Fruit fly (Drosophila melanogaster) whole organism, embryonic: ENCODE data around the gene E2f1.

ENCODE experiments used
- Bdp1 ChIP-seq: fragments of 200-800 bp; sonication (Bioruptor generic); optimal IDR thresholded peaks from 3 replicates; lab custom pipeline; 2016; ENCODE audit warnings: missing biosample characterization, missing genetic modification characterization
- CG10267 ChIP-seq: fragments of 200-800 bp; sonication (Bioruptor generic); optimal IDR thresholded peaks from 2 replicates; lab custom pipeline; 2018; ENCODE audit warnings: missing biosample characterization, mild to moderate bottlenecking, missing genetic modification characterization, moderate library complexity
- CG10366 ChIP-seq: fragments of 200-800 bp; sonication (Bioruptor generic); IDR thresholded peaks from 2 replicates; pipeline ENCODE4 v1.3.6; 2022; ENCODE audit warnings: missing biosample characterization, missing genetic modification characterization
- CG11398 ChIP-seq: fragments of 200-800 bp; sonication (Bioruptor generic); optimal IDR thresholded peaks from 2 replicates; lab custom pipeline; 2016; ENCODE audit warnings: missing biosample characterization, missing genetic modification characterization
- CG12071 ChIP-seq: fragments of 200-800 bp; sonication (Bioruptor generic); optimal IDR thresholded peaks from 3 replicates; lab custom pipeline; 2018; ENCODE audit warnings: missing biosample characterization, mild to moderate bottlenecking, missing genetic modification characterization
- CG12299 ChIP-seq: fragments of 200-800 bp; sonication (Bioruptor generic); optimal IDR thresholded peaks from 2 replicates; lab custom pipeline; 2018; ENCODE audit warnings: missing biosample characterization, mild to moderate bottlenecking, missing genetic modification characterization
- CG13123 ChIP-seq: fragments of 200-800 bp; sonication (Bioruptor generic); optimal IDR thresholded peaks from 2 replicates; lab custom pipeline; 2016; ENCODE audit warnings: missing biosample characterization, missing genetic modification characterization
- CG14710 ChIP-seq: fragments of 200-800 bp; sonication (Bioruptor generic); optimal IDR thresholded peaks from 3 replicates; lab custom pipeline; 2019; ENCODE audit warnings: missing biosample characterization, mild to moderate bottlenecking, missing genetic modification characterization, moderate library complexity
- CG15514 ChIP-seq: fragments of 200-800 bp; sonication (Bioruptor generic); optimal IDR thresholded peaks from 3 replicates; lab custom pipeline; 2017; ENCODE audit warnings: missing biosample characterization, missing genetic modification characterization, mild to moderate bottlenecking, moderate library complexity, missing genetic modification reagents
- CG1832 ChIP-seq: fragments of 200-800 bp; sonication (Bioruptor generic); optimal IDR thresholded peaks from 2 replicates; lab custom pipeline; 2017; ENCODE audit warnings: missing biosample characterization, mild to moderate bottlenecking, missing genetic modification characterization, inconsistent platforms
- CG18599 ChIP-seq: fragments of 200-800 bp; sonication (Bioruptor generic); optimal IDR thresholded peaks from 3 replicates; lab custom pipeline; 2017; ENCODE audit warnings: missing biosample characterization, missing genetic modification characterization, mild to moderate bottlenecking, moderate library complexity, missing genetic modification reagents
- CG2875 ChIP-seq: fragments of 200-800 bp; sonication (Bioruptor generic); optimal IDR thresholded peaks from 2 replicates; lab custom pipeline; 2017; ENCODE audit warnings: missing biosample characterization, mild to moderate bottlenecking, missing genetic modification characterization, missing genetic modification reagents
- CG33557 ChIP-seq: fragments of 200-800 bp; sonication (Bioruptor generic); optimal IDR thresholded peaks from 2 replicates; lab custom pipeline; 2019; ENCODE audit warnings: missing biosample characterization, mild to moderate bottlenecking, missing genetic modification characterization, moderate library complexity
- CG6175 ChIP-seq: fragments of 200-800 bp; sonication (Bioruptor generic); IDR thresholded peaks from 3 replicates; pipeline ENCODE4 v1.3.6; 2022; ENCODE audit warnings: missing biosample characterization, missing genetic modification characterization
- CG6254 ChIP-seq: fragments of 200-800 bp; sonication (Bioruptor generic); optimal IDR thresholded peaks from 3 replicates; lab custom pipeline; 2017; ENCODE audit warnings: mild to moderate bottlenecking, missing biosample characterization, missing genetic modification reagents, missing genetic modification characterization
- CG8089 ChIP-seq: fragments of 200-800 bp; sonication (Bioruptor generic); optimal IDR thresholded peaks from 3 replicates; lab custom pipeline; 2016; ENCODE audit warnings: missing biosample characterization, missing genetic modification characterization
- CG9817 ChIP-seq: fragments of 200-800 bp; sonication (Bioruptor generic); optimal IDR thresholded peaks from 2 replicates; lab custom pipeline; 2018; ENCODE audit warnings: missing biosample characterization, mild to moderate bottlenecking, missing genetic modification characterization, moderate library complexity
- Camta ChIP-seq: fragments of 200-800 bp; sonication (Bioruptor generic); optimal IDR thresholded peaks from 2 replicates; lab custom pipeline; 2016; ENCODE audit warnings: missing biosample characterization, missing genetic modification characterization
- D19A ChIP-seq: fragments of 200-800 bp; optimal IDR thresholded peaks from 3 replicates; lab custom pipeline; 2019; ENCODE audit warnings: missing biosample characterization, mild to moderate bottlenecking, missing genetic modification characterization, moderate library complexity
- Fer3 ChIP-seq: fragments of 200-800 bp; sonication (Bioruptor generic); optimal IDR thresholded peaks from 2 replicates; lab custom pipeline; 2018; ENCODE audit warnings: missing biosample characterization, mild to moderate bottlenecking, missing genetic modification characterization, moderate library complexity
- H15 ChIP-seq: fragments of 200-800 bp; sonication (Bioruptor generic); IDR thresholded peaks from 3 replicates; pipeline ENCODE4 v1.3.6; 2022; ENCODE audit warnings: missing biosample characterization, missing genetic modification characterization
- HmgZ ChIP-seq: fragments of 200-800 bp; sonication (Bioruptor generic); optimal IDR thresholded peaks from 2 replicates; lab custom pipeline; 2018; ENCODE audit warnings: missing biosample characterization, mild to moderate bottlenecking, missing genetic modification characterization
- Hr51 ChIP-seq, 2 experiments: fragments of 200-800 bp; sonication (Bioruptor generic); optimal IDR thresholded peaks; 2 replicates in 1 of 2; 3 replicates in 1 of 2; lab custom pipeline; 2016 to 2018; ENCODE audit warnings: missing biosample characterization in 2 of 2, missing genetic modification characterization in 2 of 2, mild to moderate bottlenecking in 1 of 2, moderate library complexity in 1 of 2
- Ptx1 ChIP-seq: fragments of 200-800 bp; sonication (Bioruptor generic); IDR thresholded peaks from 2 replicates; pipeline ENCODE4 v1.3.6; 2022; ENCODE audit warnings: missing biosample characterization, missing genetic modification characterization
- abd-A ChIP-seq: fragments of 200-800 bp; sonication (Bioruptor generic); optimal IDR thresholded peaks from 3 replicates; lab custom pipeline; 2019; ENCODE audit warnings: missing biosample characterization, mild to moderate bottlenecking, missing genetic modification characterization, moderate library complexity
- ato ChIP-seq: fragments of 200-800 bp; sonication (Bioruptor generic); IDR thresholded peaks from 2 replicates; pipeline ENCODE4 v1.3.6; 2022; ENCODE audit warnings: missing biosample characterization, missing genetic modification characterization; ENCODE audit not compliant: partially characterized antibody
- bowl ChIP-seq: fragments of 200-800 bp; sonication (Bioruptor generic); IDR thresholded peaks from 2 replicates; pipeline ENCODE4 v1.3.6; 2022; ENCODE audit warnings: missing biosample characterization, missing genetic modification characterization
- chm ChIP-seq: fragments of 200-800 bp; sonication (Bioruptor generic); IDR thresholded peaks from 2 replicates; pipeline ENCODE4 v1.3.6; 2022; ENCODE audit warnings: missing biosample characterization, missing genetic modification characterization
- dati ChIP-seq: fragments of 200-800 bp; sonication (Bioruptor generic); IDR thresholded peaks from 2 replicates; pipeline ENCODE4 v1.3.6; 2022; ENCODE audit warnings: missing biosample characterization, missing genetic modification characterization
- dpn ChIP-seq, 2 experiments: fragments of 200-800 bp; sonication (Bioruptor generic); optimal IDR thresholded peaks; 3 replicates each; lab custom pipeline; 2016; ENCODE audit warnings: missing biosample characterization in 2 of 2, missing genetic modification characterization in 2 of 2
- dysf ChIP-seq: fragments of 200-800 bp; sonication (Bioruptor generic); IDR thresholded peaks from 3 replicates; pipeline ENCODE4 v1.3.6; 2022; ENCODE audit warnings: missing biosample characterization, missing genetic modification characterization
- ftz-f1 ChIP-seq: fragments of 200-800 bp; sonication (Bioruptor generic); optimal IDR thresholded peaks from 2 replicates; lab custom pipeline; 2016; ENCODE audit warnings: missing biosample characterization, missing genetic modification characterization
- grau ChIP-seq: fragments of 200-800 bp; optimal IDR thresholded peaks from 3 replicates; lab custom pipeline; 2019; ENCODE audit warnings: missing biosample characterization, mild to moderate bottlenecking, missing genetic modification characterization, moderate library complexity
- gsb-n ChIP-seq: fragments of 200-800 bp; sonication (Bioruptor generic); optimal IDR thresholded peaks from 3 replicates; lab custom pipeline; 2018; ENCODE audit warnings: missing biosample characterization, mild to moderate bottlenecking, missing genetic modification characterization
- gt ChIP-seq: fragments of 200-800 bp; sonication (Bioruptor generic); IDR thresholded peaks from 2 replicates; pipeline ENCODE4 v1.3.6; 2022; ENCODE audit warnings: missing biosample characterization, missing genetic modification characterization
- ham ChIP-seq: fragments of 200-800 bp; sonication (Bioruptor generic); IDR thresholded peaks from 2 replicates; pipeline ENCODE4 v1.3.6; 2022; ENCODE audit warnings: missing biosample characterization, missing genetic modification characterization
- hb ChIP-seq: fragments of 200-800 bp; sonication (Bioruptor generic); IDR thresholded peaks from 3 replicates; pipeline ENCODE4 v1.3.6; 2022; ENCODE audit warnings: missing biosample characterization, missing genetic modification characterization; ENCODE audit not compliant: partially characterized antibody
- hkb ChIP-seq, 2 experiments: fragments of 200-800 bp in 1 of 2; fragments of >200 bp in 1 of 2; sonication (Bioruptor generic) in 1 of 2; IDR thresholded peaks in 1 of 2; optimal IDR thresholded peaks in 1 of 2; 2 replicates each; pipeline versions ENCODE4 v1.3.6 to Lab custom; 2017 to 2022; ENCODE audit warnings: missing biosample characterization in 1 of 2, missing genetic modification characterization in 1 of 2
- kah ChIP-seq: fragments of 200-800 bp; sonication (Bioruptor generic); optimal IDR thresholded peaks from 2 replicates; lab custom pipeline; 2018; ENCODE audit warnings: missing biosample characterization, mild to moderate bottlenecking, missing genetic modification characterization
- kay ChIP-seq: fragments of 200-800 bp; sonication (Bioruptor generic); optimal IDR thresholded peaks from 2 replicates; lab custom pipeline; 2016; ENCODE audit warnings: missing biosample characterization, missing genetic modification characterization
- lola ChIP-seq, 3 experiments: fragments of >200 bp in 2 of 3; fragments of 200-800 bp in 1 of 3; sonication (Bioruptor generic) in 1 of 3; optimal IDR thresholded peaks; 2 replicates each; lab custom pipeline; 2017 to 2019; ENCODE audit warnings: missing biosample characterization in 3 of 3, missing genetic modification characterization in 3 of 3, mild to moderate bottlenecking in 1 of 3, moderate library complexity in 1 of 3
- luna ChIP-seq: fragments of 200-800 bp; sonication (Bioruptor generic); optimal IDR thresholded peaks from 2 replicates; lab custom pipeline; 2016; ENCODE audit warnings: missing biosample characterization, missing genetic modification characterization
- mld ChIP-seq: fragments of 200-800 bp; sonication (Bioruptor generic); IDR thresholded peaks from 3 replicates; pipeline ENCODE4 v1.3.6; 2022; ENCODE audit warnings: missing biosample characterization, missing genetic modification characterization; ENCODE audit not compliant: partially characterized antibody
- pzg ChIP-seq: fragments of 200-800 bp; sonication (Bioruptor generic); optimal IDR thresholded peaks from 3 replicates; lab custom pipeline; 2018; ENCODE audit warnings: missing biosample characterization, mild to moderate bottlenecking, missing genetic modification characterization, moderate library complexity
- schlank ChIP-seq: fragments of 200-800 bp; sonication (Bioruptor generic); optimal IDR thresholded peaks from 2 replicates; lab custom pipeline; 2018; ENCODE audit warnings: missing biosample characterization, mild to moderate bottlenecking, missing genetic modification characterization
- scrt ChIP-seq: fragments of 200-800 bp; sonication (Bioruptor generic); optimal IDR thresholded peaks from 2 replicates; lab custom pipeline; 2018; ENCODE audit warnings: missing biosample characterization, mild to moderate bottlenecking, missing genetic modification characterization, moderate library complexity
- ssp ChIP-seq: fragments of 200-800 bp; sonication (Bioruptor generic); IDR thresholded peaks from 2 replicates; pipeline ENCODE4 v1.3.6; 2022; ENCODE audit warnings: missing biosample characterization, missing genetic modification characterization
- sug ChIP-seq: fragments of 200-800 bp; optimal IDR thresholded peaks from 2 replicates; lab custom pipeline; 2019; ENCODE audit warnings: missing biosample characterization, mild to moderate bottlenecking, missing genetic modification characterization, moderate library complexity
- tin ChIP-seq: fragments of 200-800 bp; sonication (Bioruptor generic); optimal IDR thresholded peaks from 3 replicates; lab custom pipeline; 2016; ENCODE audit warnings: missing biosample characterization, missing genetic modification characterization

Gene E2f1

DNA sequence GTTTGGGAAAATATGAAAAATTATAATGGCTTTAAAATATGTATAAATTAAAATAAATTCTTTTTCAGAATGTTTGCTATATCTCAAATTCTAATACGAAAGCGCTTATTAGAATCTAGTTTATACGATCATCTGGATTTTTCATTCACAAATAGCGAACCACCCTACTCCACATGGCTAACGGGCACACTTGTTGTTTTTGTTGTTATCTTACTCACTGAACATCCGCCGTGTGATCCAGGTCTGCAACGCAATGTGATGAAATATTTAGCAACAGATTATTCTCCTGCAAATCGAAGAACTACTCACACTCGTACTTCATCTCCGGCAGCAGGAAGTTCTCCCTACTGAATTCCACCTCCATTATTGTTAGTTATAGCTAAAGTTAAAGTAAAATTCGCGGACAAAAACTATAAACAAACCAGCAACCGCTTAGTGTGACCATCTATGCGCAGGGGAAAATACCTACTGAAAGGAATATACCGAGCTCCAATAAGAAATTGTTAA is 1.9 kb upstream of the E2f1 start, which contains the start of gene Archease (continued):
- TF ChIP-seq CG2875 (peak; percentile 14), dpn (GFP tag; optimal IDR thresholded peaks at IDR 0.05; lab: Kevin White, UChicago) (peak; percentile 21 to 60), CG10267 (tag; lab: Kevin White, UChicago) (peak; percentile 55), CG33557 (GFP tag; lab: Kevin White, UChicago) (peak; percentile 28), abd-A (tag; lab: Kevin White, UChicago) (no peak), kay (peak; percentile 37), schlank (tag; lab: Kevin White, UChicago) (peak; percentile 18), CG13123 (GFP tag; lab: Kevin White, UChicago) (no peak), CG12299 (peak; percentile 71), luna (GFP tag; lab: Kevin White, UChicago) (no peak), ssp (GFP tag; lab: Robert Waterston, UW) (no peak), Hr51 (GFP tag; optimal IDR thresholded peaks at IDR 0.05; lab: Kevin White, UChicago) (peak; percentile 16 to 76), gt (no peak), hkb (optimal IDR thresholded peaks at IDR 0.05; lab: Kevin White, UChicago) (no peak), hkb (GFP tag; IDR thresholded peaks at IDR 0.05; lab: Robert Waterston, UW) (peak; percentile 74), hb (no peak), dati (GFP tag; lab: Robert Waterston, UW) (no peak), scrt (GFP tag; lab: Kevin White, UChicago) (peak; percentile 81), ato (GFP tag; lab: Robert Waterston, UW) (peak; percentile 8; the same call in 1 of the 2 replicates), CG9817 (tag; lab: Kevin White, UChicago) (no peak), CG12071 (GFP tag; lab: Kevin White, UChicago) (peak; percentile 36), Ptx1 (GFP tag; lab: Robert Waterston, UW) (no peak), bowl (GFP tag; lab: Robert Waterston, UW) (peak; percentile 53; the same call in 1 of the 2 replicates), CG8089 (GFP tag; lab: Kevin White, UChicago) (no peak), D19A (tag; lab: Kevin White, UChicago) (peak; percentile 39), HmgZ (tag; lab: Kevin White, UChicago) (peak; percentile 54), CG18599 (GFP tag; lab: Kevin White, UChicago) (no peak), ham (GFP tag; lab: Robert Waterston, UW) (no peak), tin (GFP tag; lab: Kevin White, UChicago) (peak; percentile 33), sug (tag; lab: Kevin White, UChicago) (peak; percentile 53), CG10366 (peak; percentile 34), CG15514 (peak; percentile 33), dysf (GFP tag; lab: Robert Waterston, UW) (peak; percentile 34; the same call in 1 of the 3 replicates), chm (GFP tag; lab: Robert Waterston, UW) (peak; percentile 60; the same call in 1 of the 2 replicates), pzg (GFP tag; lab: Kevin White, UChicago) (peak; percentile 60), lola (GFP tag; optimal IDR thresholded peaks at IDR 0.05; lab: Kevin White, UChicago) (peak in 1 of 3 experiments; percentile 18), gsb-n (no peak), mld (GFP tag; lab: Robert Waterston, UW) (no peak), Fer3 (peak; percentile 51), CG14710 (tag; lab: Kevin White, UChicago) (peak; percentile 41), kah (peak; percentile 93), CG11398 (peak; percentile 3), ftz-f1 (GFP tag; lab: Kevin White, UChicago) (no peak), CG6254 (GFP tag; lab: Kevin White, UChicago) (no peak), Camta (no peak), Bdp1 (GFP tag; lab: Kevin White, UChicago) (no peak), grau (peak; percentile 70), CG1832 (no peak), H15 (0 out of 3 replicates have a peak, but pooled peaks have one; percentile 40), CG6175 (GFP tag; lab: Robert Waterston, UW) (no peak)
